Worm (Caenorhabditis elegans) whole organism, midembryonic: ENCODE measurements around the gene nspg-8.

Experiments
- T22C8.4 ChIP-seq: fragments of 200-800 bp; sonication (Bioruptor generic); IDR thresholded peaks from 2 replicates; pipeline ENCODE4 v1.3.6; 2022; ENCODE audit warnings: missing genetic modification characterization, missing compliant biosample characterization
- cog-1 ChIP-seq: sonication (generic microtip); optimal IDR thresholded peaks from 2 replicates; lab custom pipeline; 2016; ENCODE audit warnings: missing genetic modification characterization, missing compliant biosample characterization
- flt-1 ChIP-seq: fragments of 200-800 bp; sonication (Bioruptor generic); IDR thresholded peaks from 2 replicates; pipeline ENCODE4 v1.3.6; 2022; ENCODE audit warnings: missing genetic modification characterization, missing compliant biosample characterization
- klf-2 ChIP-seq: fragments of 200-800 bp; sonication (Bioruptor generic); conservative IDR thresholded peaks from 2 replicates; pipeline ENCODE4 v1.3.6; 2022; ENCODE audit warnings: missing genetic modification reagents, missing genetic modification characterization, missing compliant biosample characterization
- med-1 ChIP-seq: sonication (generic microtip); optimal IDR thresholded peaks from 2 replicates; lab custom pipeline; 2017; ENCODE audit warnings: missing genetic modification characterization, mild to moderate bottlenecking, missing compliant biosample characterization, antibody characterized with exemption, missing genetic modification reagents; ENCODE audit not compliant: insufficient read depth
- ref-1 ChIP-seq: fragments of 200-800 bp; sonication (Bioruptor generic); conservative IDR thresholded peaks from 2 replicates; pipeline ENCODE4 v1.3.6; 2022; ENCODE audit warnings: missing genetic modification reagents, missing genetic modification characterization, missing compliant biosample characterization
- tab-1 ChIP-seq: fragments of 200-800 bp; sonication (Bioruptor generic); IDR thresholded peaks from 2 replicates; pipeline ENCODE4 v1.3.6; 2022; ENCODE audit warnings: missing genetic modification characterization, missing compliant biosample characterization
- ztf-23 ChIP-seq: fragments of 200-800 bp; sonication (Bioruptor generic); IDR thresholded peaks from 2 replicates; pipeline ENCODE4 v1.3.6; 2022; ENCODE audit warnings: missing genetic modification reagents, missing genetic modification characterization, missing compliant biosample characterization

DNA sequence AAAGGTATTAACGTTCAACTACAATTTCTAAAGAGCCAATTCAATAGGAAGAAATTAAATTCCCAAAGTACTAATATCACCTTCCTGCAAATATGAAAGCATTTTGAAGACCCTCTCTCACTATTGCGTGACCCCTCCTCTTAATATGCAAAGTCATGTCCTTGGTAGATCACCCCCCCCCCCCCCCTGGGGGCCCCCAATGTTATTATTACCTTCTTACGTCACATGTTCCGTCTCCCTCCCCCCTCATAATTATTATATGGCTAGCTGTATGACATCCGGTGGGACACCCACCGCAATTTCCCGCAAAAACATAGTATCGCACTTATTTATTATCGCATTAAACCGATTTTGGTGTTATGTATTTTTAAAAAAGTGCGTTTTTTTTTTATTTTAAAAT, 19.9 kb upstream of the nspg-8 start:
- TF ChIP-seq T22C8.4 (GFP tag; lab: Robert Waterston, UW) (no peak), cog-1 (tag; lab: Kevin White, UChicago) (no peak), klf-2 (no peak), med-1 (GFP tag; lab: Kevin White, UChicago) (no peak), flt-1 (GFP tag; lab: Robert Waterston, UW) (no peak), tab-1 (GFP tag; lab: Robert Waterston, UW) (no peak), ztf-23 (no peak), ref-1 (GFP tag; lab: Robert Waterston, UW) (no peak)
